Fruit fly (Drosophila melanogaster) whole organism, embryonic: ENCODE results near the gene Cyp28c1.

ENCODE experiments used
- Atf3 ChIP-seq: fragments of 200-800 bp; sonication (Bioruptor generic); optimal IDR thresholded peaks from 3 replicates; lab custom pipeline; 2016; ENCODE audit warnings: missing biosample characterization, missing genetic modification characterization
- B-H2 ChIP-seq: fragments of 200-800 bp; sonication (Bioruptor generic); optimal IDR thresholded peaks from 2 replicates; lab custom pipeline; 2018; ENCODE audit warnings: missing biosample characterization, mild to moderate bottlenecking, missing genetic modification characterization
- Blimp-1 ChIP-seq: fragments of 200-800 bp; sonication (Bioruptor generic); optimal IDR thresholded peaks from 3 replicates; lab custom pipeline; 2018; ENCODE audit warnings: missing biosample characterization, missing genetic modification characterization, mild to moderate bottlenecking, moderate library complexity, missing genetic modification reagents
- CG10209 ChIP-seq: fragments of 200-800 bp; sonication (Bioruptor generic); optimal IDR thresholded peaks from 3 replicates; lab custom pipeline; 2017; ENCODE audit warnings: missing biosample characterization, mild to moderate bottlenecking, missing genetic modification characterization, missing genetic modification reagents
- CG11456 ChIP-seq: fragments of 200-800 bp; sonication (Bioruptor generic); IDR thresholded peaks from 3 replicates; pipeline ENCODE4 v1.3.6; 2022; ENCODE audit warnings: missing biosample characterization, missing genetic modification characterization
- CG12942 ChIP-seq: fragments of 200-800 bp; sonication (Bioruptor generic); optimal IDR thresholded peaks from 3 replicates; lab custom pipeline; 2016; ENCODE audit warnings: missing biosample characterization, missing genetic modification characterization
- CG17612 ChIP-seq: fragments of 200-800 bp; sonication (Bioruptor generic); IDR thresholded peaks from 2 replicates; pipeline ENCODE4 v1.3.6; 2022; ENCODE audit warnings: missing biosample characterization, missing genetic modification characterization
- CG2129 ChIP-seq: fragments of 200-800 bp; sonication (Bioruptor generic); IDR thresholded peaks from 2 replicates; pipeline ENCODE4 v1.3.6; 2022; ENCODE audit warnings: missing biosample characterization, missing genetic modification characterization; ENCODE audit not compliant: partially characterized antibody
- CG2712 ChIP-seq: fragments of 200-800 bp; optimal IDR thresholded peaks from 3 replicates; lab custom pipeline; 2019; ENCODE audit warnings: missing biosample characterization, mild to moderate bottlenecking, missing genetic modification characterization, moderate library complexity
- CG31388 ChIP-seq: fragments of 200-800 bp; sonication (Bioruptor generic); optimal IDR thresholded peaks from 2 replicates; lab custom pipeline; 2016; ENCODE audit warnings: missing biosample characterization, missing genetic modification characterization
- CG3163 ChIP-seq: fragments of 200-800 bp; sonication (Bioruptor generic); optimal IDR thresholded peaks from 3 replicates; lab custom pipeline; 2016; ENCODE audit warnings: missing biosample characterization, missing genetic modification characterization
- CG33213 ChIP-seq: fragments of 200-800 bp; sonication (Bioruptor generic); optimal IDR thresholded peaks from 3 replicates; lab custom pipeline; 2016; ENCODE audit warnings: missing biosample characterization, missing genetic modification characterization
- CG33557 ChIP-seq: fragments of 200-800 bp; sonication (Bioruptor generic); optimal IDR thresholded peaks from 2 replicates; lab custom pipeline; 2019; ENCODE audit warnings: missing biosample characterization, mild to moderate bottlenecking, missing genetic modification characterization, moderate library complexity
- CG34376 ChIP-seq: fragments of 200-800 bp; sonication (Bioruptor generic); optimal IDR thresholded peaks from 2 replicates; lab custom pipeline; 2018; ENCODE audit warnings: missing biosample characterization, mild to moderate bottlenecking, missing genetic modification characterization
- CG34422 ChIP-seq: fragments of 200-800 bp; sonication (Bioruptor generic); IDR thresholded peaks from 3 replicates; pipeline ENCODE4 v1.3.6; 2022; ENCODE audit warnings: missing biosample characterization, missing genetic modification characterization
- CG3847 ChIP-seq: fragments of 200-800 bp; sonication (Bioruptor generic); IDR thresholded peaks from 2 replicates; pipeline ENCODE4 v1.3.6; 2022; ENCODE audit warnings: missing biosample characterization, missing genetic modification characterization
- CG4424 ChIP-seq: fragments of 200-800 bp; sonication (Bioruptor generic); optimal IDR thresholded peaks from 3 replicates; lab custom pipeline; 2016; ENCODE audit warnings: missing biosample characterization, missing genetic modification characterization
- CG7987 ChIP-seq: fragments of 200-800 bp; sonication (Bioruptor generic); optimal IDR thresholded peaks from 2 replicates; lab custom pipeline; 2018; ENCODE audit warnings: missing biosample characterization, mild to moderate bottlenecking, missing genetic modification characterization, moderate library complexity
- CG8089 ChIP-seq: fragments of 200-800 bp; sonication (Bioruptor generic); optimal IDR thresholded peaks from 3 replicates; lab custom pipeline; 2016; ENCODE audit warnings: missing biosample characterization, missing genetic modification characterization
- CG9876 ChIP-seq: fragments of 200-800 bp; sonication (Bioruptor generic); optimal IDR thresholded peaks from 2 replicates; lab custom pipeline; 2016; ENCODE audit warnings: missing biosample characterization, missing genetic modification characterization
- Chrac-16 ChIP-seq: fragments of 200-800 bp; sonication (Bioruptor generic); optimal IDR thresholded peaks from 3 replicates; lab custom pipeline; 2016; ENCODE audit warnings: missing biosample characterization, missing genetic modification characterization
- CoRest ChIP-seq: fragments of 200-800 bp; sonication (Bioruptor generic); optimal IDR thresholded peaks from 3 replicates; lab custom pipeline; 2018; ENCODE audit warnings: missing biosample characterization, mild to moderate bottlenecking, missing genetic modification characterization, moderate library complexity
- Deaf1 ChIP-seq: fragments of 200-800 bp; optimal IDR thresholded peaks from 3 replicates; lab custom pipeline; 2019; ENCODE audit warnings: missing biosample characterization, mild to moderate bottlenecking, missing genetic modification characterization, moderate library complexity
- Dll ChIP-seq: fragments of 200-800 bp; sonication (Bioruptor generic); IDR thresholded peaks from 4 replicates; pipeline ENCODE4 v1.3.6; 2022; ENCODE audit warnings: missing biosample characterization, missing genetic modification characterization; ENCODE audit not compliant: partially characterized antibody
- Dp ChIP-seq: fragments of 200-800 bp; sonication (Bioruptor generic); optimal IDR thresholded peaks from 2 replicates; lab custom pipeline; 2018; ENCODE audit warnings: missing biosample characterization, mild to moderate bottlenecking, missing genetic modification characterization, moderate library complexity
- Dref ChIP-seq: fragments of 200-800 bp; sonication (Bioruptor generic); IDR thresholded peaks from 2 replicates; pipeline ENCODE4 v1.3.6; 2022; ENCODE audit warnings: missing biosample characterization, missing genetic modification characterization
- E2f1 ChIP-seq: fragments of 200-800 bp; sonication (Bioruptor generic); IDR thresholded peaks from 2 replicates; pipeline ENCODE4 v1.3.6; 2022; ENCODE audit warnings: missing biosample characterization, missing genetic modification characterization
- E2f2 ChIP-seq: fragments of 200-800 bp; sonication (Bioruptor generic); IDR thresholded peaks from 2 replicates; pipeline ENCODE4 v1.3.6; 2022; ENCODE audit warnings: missing biosample characterization, missing genetic modification characterization
- Ets97D ChIP-seq: fragments of 200-800 bp; sonication (Bioruptor generic); optimal IDR thresholded peaks from 3 replicates; lab custom pipeline; 2016; ENCODE audit warnings: missing biosample characterization, missing genetic modification characterization
- Gsc ChIP-seq: fragments of 200-800 bp; sonication (Bioruptor generic); IDR thresholded peaks from 2 replicates; pipeline ENCODE4 v1.3.6; 2022; ENCODE audit warnings: missing biosample characterization, missing genetic modification characterization
- HHEX ChIP-seq: fragments of 200-800 bp; sonication (Bioruptor generic); optimal IDR thresholded peaks from 3 replicates; lab custom pipeline; 2017; ENCODE audit warnings: missing biosample characterization, mild to moderate bottlenecking, missing genetic modification characterization, missing genetic modification reagents
- Six4 ChIP-seq: fragments of 200-800 bp; sonication (Bioruptor generic); optimal IDR thresholded peaks from 2 replicates; lab custom pipeline; 2016; ENCODE audit warnings: missing biosample characterization, missing genetic modification characterization
- Sox100B ChIP-seq: fragments of 200-800 bp; sonication (Bioruptor generic); optimal IDR thresholded peaks from 3 replicates; lab custom pipeline; 2018; ENCODE audit warnings: missing biosample characterization, mild to moderate bottlenecking, missing genetic modification characterization
- al ChIP-seq: fragments of 200-800 bp; sonication (Bioruptor generic); IDR thresholded peaks from 2 replicates; pipeline ENCODE4 v1.3.6; 2022; ENCODE audit warnings: missing biosample characterization, missing genetic modification characterization
- bab2 ChIP-seq: fragments of 200-800 bp; sonication (Bioruptor generic); optimal IDR thresholded peaks from 2 replicates; lab custom pipeline; 2016; ENCODE audit warnings: missing biosample characterization, missing genetic modification characterization
- dm ChIP-seq: fragments of 200-800 bp; sonication (Bioruptor generic); optimal IDR thresholded peaks from 3 replicates; lab custom pipeline; 2016; ENCODE audit warnings: missing biosample characterization, missing genetic modification characterization
- dpn ChIP-seq, 2 experiments: fragments of 200-800 bp; sonication (Bioruptor generic); optimal IDR thresholded peaks; 3 replicates each; lab custom pipeline; 2016; ENCODE audit warnings: missing biosample characterization in 2 of 2, missing genetic modification characterization in 2 of 2
- fu2 ChIP-seq: fragments of 200-800 bp; sonication (Bioruptor generic); optimal IDR thresholded peaks from 2 replicates; lab custom pipeline; 2016; ENCODE audit warnings: missing biosample characterization, missing genetic modification characterization
- gcm ChIP-seq: fragments of 200-800 bp; sonication (Bioruptor generic); optimal IDR thresholded peaks from 2 replicates; lab custom pipeline; 2019; ENCODE audit warnings: missing biosample characterization, mild to moderate bottlenecking, missing genetic modification characterization, moderate library complexity
- grn ChIP-seq: fragments of 200-800 bp; sonication (Bioruptor generic); optimal IDR thresholded peaks from 3 replicates; lab custom pipeline; 2017; ENCODE audit warnings: missing biosample characterization, missing genetic modification characterization
- hkb ChIP-seq, 2 experiments: fragments of 200-800 bp in 1 of 2; fragments of >200 bp in 1 of 2; sonication (Bioruptor generic) in 1 of 2; IDR thresholded peaks in 1 of 2; optimal IDR thresholded peaks in 1 of 2; 2 replicates each; pipeline versions ENCODE4 v1.3.6 to Lab custom; 2017 to 2022; ENCODE audit warnings: missing biosample characterization in 1 of 2, missing genetic modification characterization in 1 of 2
- jumu ChIP-seq: fragments of 200-800 bp; sonication (Bioruptor generic); optimal IDR thresholded peaks from 3 replicates; lab custom pipeline; 2016; ENCODE audit warnings: missing biosample characterization, missing genetic modification characterization
- lbe ChIP-seq: fragments of 200-800 bp; sonication (Bioruptor generic); optimal IDR thresholded peaks from 2 replicates; lab custom pipeline; 2016; ENCODE audit warnings: missing biosample characterization, mild to moderate bottlenecking, missing genetic modification characterization
- mam ChIP-seq: fragments of 200-800 bp; sonication (Bioruptor generic); optimal IDR thresholded peaks from 3 replicates; lab custom pipeline; 2016; ENCODE audit warnings: missing biosample characterization, missing genetic modification characterization
- pho ChIP-seq: fragments of 200-800 bp; sonication (Bioruptor generic); optimal IDR thresholded peaks from 2 replicates; lab custom pipeline; 2016; ENCODE audit warnings: missing biosample characterization, missing genetic modification characterization
- repo ChIP-seq: fragments of 200-800 bp; sonication (Bioruptor generic); optimal IDR thresholded peaks from 2 replicates; lab custom pipeline; 2016; ENCODE audit warnings: missing biosample characterization, missing genetic modification characterization
- sr ChIP-seq: fragments of 200-800 bp; sonication (Bioruptor generic); IDR thresholded peaks from 3 replicates; pipeline ENCODE4 v1.3.6; 2022; ENCODE audit warnings: missing biosample characterization, missing genetic modification characterization
- tin ChIP-seq: fragments of 200-800 bp; sonication (Bioruptor generic); optimal IDR thresholded peaks from 3 replicates; lab custom pipeline; 2016; ENCODE audit warnings: missing biosample characterization, missing genetic modification characterization
- vfl ChIP-seq: fragments of 200-800 bp; sonication (Bioruptor generic); optimal IDR thresholded peaks from 2 replicates; lab custom pipeline; 2016; ENCODE audit warnings: missing biosample characterization, missing genetic modification characterization
- vnd ChIP-seq: fragments of 200-800 bp; sonication (Bioruptor generic); IDR thresholded peaks from 3 replicates; pipeline ENCODE4 v1.3.6; 2022; ENCODE audit warnings: missing biosample characterization, missing genetic modification characterization; ENCODE audit not compliant: partially characterized antibody
- zfh2 ChIP-seq: fragments of 200-800 bp; sonication (Bioruptor generic); optimal IDR thresholded peaks from 2 replicates; lab custom pipeline; 2016; ENCODE audit warnings: missing biosample characterization, missing genetic modification characterization

Cyp28c1 gene

DNA sequence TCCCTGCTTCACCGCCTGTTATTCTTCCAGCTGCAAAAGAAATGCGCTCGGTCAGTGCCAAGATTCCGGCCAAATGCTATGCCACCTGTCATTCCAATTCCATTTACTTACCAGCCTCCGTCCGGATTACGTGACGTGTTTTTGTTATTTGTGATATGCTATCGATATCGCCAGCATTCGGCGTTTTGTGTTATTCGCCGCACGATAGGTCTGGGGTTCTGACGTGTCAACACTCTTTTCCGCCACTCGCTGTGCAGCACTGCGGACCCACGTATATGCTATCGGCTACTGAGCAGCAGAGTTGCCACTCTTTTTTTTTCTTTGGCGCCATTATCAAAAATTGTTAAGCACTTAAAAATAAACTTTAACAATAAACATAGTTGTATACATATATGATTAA, 12.9 kb downstream of the Cyp28c1 start, which contains the start of gene p24-1 (continued):
- peak; percentile 51 for TF ChIP-seq CG34376
- peak; percentile 90 for TF ChIP-seq Dref (GFP tag; lab: Robert Waterston, UW)
- TF ChIP-seq vfl (GFP tag; lab: Kevin White, UChicago), result peak; percentile 45
- peak; percentile 16 for TF ChIP-seq CoRest (tag; lab: Kevin White, UChicago)
- TF ChIP-seq dpn (GFP tag; optimal IDR thresholded peaks at IDR 0.05; lab: Kevin White, UChicago), result peak; percentile 51 to 64
- no peak for TF ChIP-seq Atf3 (GFP tag; lab: Kevin White, UChicago)
- peak; percentile 25 for TF ChIP-seq HHEX (GFP tag; lab: Kevin White, UChicago)
- peak; percentile 47 for TF ChIP-seq hkb (optimal IDR thresholded peaks at IDR 0.05; lab: Kevin White, UChicago)
- no peak for TF ChIP-seq hkb (GFP tag; IDR thresholded peaks at IDR 0.05; lab: Robert Waterston, UW)
- TF ChIP-seq fu2 (GFP tag; lab: Kevin White, UChicago), result peak; percentile 50
- TF ChIP-seq CG17612, result no peak
- TF ChIP-seq Deaf1, result peak; percentile 18
- TF ChIP-seq E2f2 (GFP tag; lab: Robert Waterston, UW), result peak; percentile 94
- TF ChIP-seq Gsc (GFP tag; lab: Robert Waterston, UW), result no peak
- no peak for TF ChIP-seq CG10209
- peak; percentile 52 for TF ChIP-seq CG33213 (GFP tag; lab: Kevin White, UChicago)
- peak; percentile 71 for TF ChIP-seq vnd (GFP tag; lab: Robert Waterston, UW)
- peak; percentile 49 for TF ChIP-seq lbe (GFP tag; lab: Kevin White, UChicago)
- no peak for TF ChIP-seq sr (GFP tag; lab: Robert Waterston, UW)
- TF ChIP-seq CG11456 (GFP tag; lab: Robert Waterston, UW), result peak; percentile 60; the same call in 2 of the 3 replicates
- TF ChIP-seq CG2129, result peak; percentile 53
- peak; percentile 70 for TF ChIP-seq B-H2 (GFP tag; lab: Kevin White, UChicago)
- TF ChIP-seq CG33557, result peak; percentile 7
- TF ChIP-seq CG2712, result peak; percentile 46
- peak; percentile 11 for TF ChIP-seq CG9876
- peak; percentile 93 for TF ChIP-seq Dp
- no peak for TF ChIP-seq Sox100B (GFP tag; lab: Kevin White, UChicago)
- TF ChIP-seq mam (GFP tag; lab: Kevin White, UChicago), result peak; percentile 68
- TF ChIP-seq CG7987, result peak; percentile 26
- peak; percentile 20; the same call in 1 of the 2 replicates for TF ChIP-seq E2f1 (GFP tag; lab: Robert Waterston, UW)
- TF ChIP-seq repo (GFP tag; lab: Kevin White, UChicago), result peak; percentile 31
- peak; percentile 15 for TF ChIP-seq CG4424
- peak; percentile 87 for TF ChIP-seq CG3847 (GFP tag; lab: Robert Waterston, UW)
- TF ChIP-seq Chrac-16, result peak; percentile 16
- TF ChIP-seq Blimp-1, result no peak
- TF ChIP-seq Dll (GFP tag; lab: Robert Waterston, UW), result peak; percentile 83
- TF ChIP-seq Six4 (GFP tag; lab: Kevin White, UChicago), result no peak
- TF ChIP-seq CG34422 (GFP tag; lab: Robert Waterston, UW), result peak; percentile 62; the same call in 2 of the 3 replicates
- TF ChIP-seq pho, result peak; percentile 47
- peak; percentile 11 for TF ChIP-seq bab2
- peak; percentile 40 for TF ChIP-seq CG12942 (GFP tag; lab: Kevin White, UChicago)
- TF ChIP-seq tin (GFP tag; lab: Kevin White, UChicago), result peak; percentile 49
- peak; percentile 43 for TF ChIP-seq CG3163
- 0 out of 2 replicates have a peak, but pooled peaks have one; percentile 11 for TF ChIP-seq al (GFP tag; lab: Robert Waterston, UW)
- no peak for TF ChIP-seq grn (GFP tag; lab: Kevin White, UChicago)
- peak; percentile 65 for TF ChIP-seq jumu (GFP tag; lab: Kevin White, UChicago)
- peak; percentile 76 for TF ChIP-seq zfh2 (GFP tag; lab: Kevin White, UChicago)
- TF ChIP-seq CG31388 (GFP tag; lab: Kevin White, UChicago), result no peak
- TF ChIP-seq Ets97D, result peak; percentile 89
- no peak for TF ChIP-seq CG8089 (GFP tag; lab: Kevin White, UChicago)
- peak; percentile 61 for TF ChIP-seq dm (GFP tag; lab: Kevin White, UChicago)
- TF ChIP-seq gcm (GFP tag; lab: Kevin White, UChicago), result peak; percentile 60
